Worm (Caenorhabditis elegans) whole organism, late embryonic: ENCODE results near the gene T14G11.1.

Source experiments
- C08G9.2 ChIP-seq: sonication (generic microtip); optimal IDR thresholded peaks from 2 replicates; lab custom pipeline; 2016; ENCODE audit warnings: mild to moderate bottlenecking, missing genetic modification characterization, moderate library complexity, missing compliant biosample characterization
- F13H6.1 ChIP-seq: sonication (generic microtip); optimal IDR thresholded peaks from 2 replicates; lab custom pipeline; 2016; ENCODE audit warnings: missing genetic modification characterization, missing compliant biosample characterization
- Y22D7AL.16 ChIP-seq: sonication (generic microtip); optimal IDR thresholded peaks from 2 replicates; lab custom pipeline; 2016; ENCODE audit warnings: missing genetic modification characterization, missing compliant biosample characterization
- ahr-1 ChIP-seq: sonication (generic microtip); optimal IDR thresholded peaks from 2 replicates; lab custom pipeline; 2016; ENCODE audit warnings: missing genetic modification characterization, missing compliant biosample characterization
- ceh-18 ChIP-seq: sonication (generic microtip); optimal IDR thresholded peaks from 2 replicates; lab custom pipeline; 2016; ENCODE audit warnings: missing genetic modification characterization, missing compliant biosample characterization
- ceh-19 ChIP-seq: fragments of 200-800 bp; sonication (Bioruptor generic); optimal IDR thresholded peaks from 2 replicates; lab custom pipeline; 2018; ENCODE audit warnings: mild to moderate bottlenecking, missing genetic modification characterization, missing compliant biosample characterization
- ceh-2 ChIP-seq: sonication (generic microtip); optimal IDR thresholded peaks from 2 replicates; lab custom pipeline; 2016; ENCODE audit warnings: missing genotype, missing genetic modification characterization, missing compliant biosample characterization
- ceh-45 ChIP-seq: fragments of 200-800 bp; sonication (Bioruptor generic); IDR thresholded peaks from 2 replicates; pipeline ENCODE4 v1.3.6; 2022; ENCODE audit warnings: missing genetic modification reagents, missing genetic modification characterization, missing compliant biosample characterization
- ceh-48 ChIP-seq: sonication (generic microtip); optimal IDR thresholded peaks from 2 replicates; lab custom pipeline; 2016; ENCODE audit warnings: missing genetic modification characterization, inconsistent platforms, missing compliant biosample characterization
- che-1 ChIP-seq: sonication (generic microtip); optimal IDR thresholded peaks from 2 replicates; lab custom pipeline; 2016; ENCODE audit warnings: mild to moderate bottlenecking, missing genetic modification characterization, missing compliant biosample characterization
- elt-2 ChIP-seq: sonication (generic microtip); optimal IDR thresholded peaks from 2 replicates; lab custom pipeline; 2016; ENCODE audit warnings: missing genetic modification reagents, missing genetic modification characterization, missing compliant biosample characterization
- elt-4 ChIP-seq: sonication (generic microtip); optimal IDR thresholded peaks from 2 replicates; lab custom pipeline; 2016; ENCODE audit warnings: missing genetic modification characterization, missing compliant biosample characterization
- fax-1 ChIP-seq: sonication (generic microtip); optimal IDR thresholded peaks from 2 replicates; lab custom pipeline; 2016; ENCODE audit warnings: missing genotype, missing genetic modification characterization, missing compliant biosample characterization
- fkh-10 ChIP-seq: fragments of 150-350 bp; optimal IDR thresholded peaks from 2 replicates; lab custom pipeline; 2014; ENCODE audit warnings: missing biosample characterization, missing genetic modification reagents, missing genetic modification characterization
- hlh-15 ChIP-seq: sonication (generic microtip); optimal IDR thresholded peaks from 2 replicates; lab custom pipeline; 2016; ENCODE audit warnings: missing genetic modification characterization, missing compliant biosample characterization
- hlh-30 ChIP-seq: sonication (generic microtip); optimal IDR thresholded peaks from 2 replicates; lab custom pipeline; 2017; ENCODE audit warnings: antibody characterized with exemption, missing genetic modification characterization, missing compliant biosample characterization; ENCODE audit not compliant: insufficient read depth
- hlh-6 ChIP-seq: sonication (generic microtip); optimal IDR thresholded peaks from 2 replicates; lab custom pipeline; 2016; ENCODE audit warnings: missing genotype, missing genetic modification characterization, missing compliant biosample characterization
- hlh-8 ChIP-seq: sonication (generic microtip); optimal IDR thresholded peaks from 2 replicates; lab custom pipeline; 2016; ENCODE audit warnings: missing genotype, missing genetic modification characterization, missing compliant biosample characterization
- lim-6 ChIP-seq: sonication (generic microtip); optimal IDR thresholded peaks from 2 replicates; lab custom pipeline; 2016; ENCODE audit warnings: missing genetic modification characterization, missing compliant biosample characterization
- lin-11 ChIP-seq: fragments of 200-800 bp; sonication (Bioruptor generic); optimal IDR thresholded peaks from 2 replicates; lab custom pipeline; 2018; ENCODE audit warnings: mild to moderate bottlenecking, missing genetic modification characterization, missing compliant biosample characterization
- madf-2 ChIP-seq: sonication (generic microtip); optimal IDR thresholded peaks from 2 replicates; lab custom pipeline; 2017; ENCODE audit warnings: missing genetic modification characterization, missing compliant biosample characterization
- nfya-1 ChIP-seq: sonication (generic microtip); optimal IDR thresholded peaks from 2 replicates; lab custom pipeline; 2017; ENCODE audit warnings: missing genetic modification characterization, mild to moderate bottlenecking, missing compliant biosample characterization, antibody characterized with exemption, moderate library complexity
- nhr-11 ChIP-seq: fragments of 150-350 bp; optimal IDR thresholded peaks from 2 replicates; lab custom pipeline; 2014; ENCODE audit warnings: missing biosample characterization, missing genetic modification characterization
- nhr-232 ChIP-seq: sonication (generic microtip); optimal IDR thresholded peaks from 2 replicates; lab custom pipeline; 2016; ENCODE audit warnings: missing genetic modification characterization, missing compliant biosample characterization
- pax-1 ChIP-seq: fragments of 150-350 bp; optimal IDR thresholded peaks from 2 replicates; lab custom pipeline; 2014; ENCODE audit warnings: missing biosample characterization, missing genetic modification characterization
- pqm-1 ChIP-seq: sonication (generic microtip); optimal IDR thresholded peaks from 2 replicates; lab custom pipeline; 2016; ENCODE audit warnings: missing genetic modification characterization, missing compliant biosample characterization
- rnt-1 ChIP-seq: sonication (generic microtip); optimal IDR thresholded peaks from 2 replicates; lab custom pipeline; 2016; ENCODE audit warnings: missing genetic modification characterization, missing compliant biosample characterization
- sdc-2 ChIP-seq: sonication (generic microtip); optimal IDR thresholded peaks from 2 replicates; lab custom pipeline; 2016; ENCODE audit warnings: missing genotype, missing genetic modification characterization, missing compliant biosample characterization
- tbx-2 ChIP-seq: sonication (generic microtip); optimal IDR thresholded peaks from 2 replicates; lab custom pipeline; 2016; ENCODE audit warnings: missing genetic modification characterization, missing compliant biosample characterization
- ttx-3 ChIP-seq: sonication (generic microtip); optimal IDR thresholded peaks from 2 replicates; lab custom pipeline; 2016; ENCODE audit warnings: missing genetic modification reagents, missing genetic modification characterization, missing compliant biosample characterization
- unc-3 ChIP-seq, 2 experiments: fragments of 200-800 bp in 1 of 2; sonication (Bioruptor generic) in 1 of 2; sonication (generic microtip) in 1 of 2; conservative IDR thresholded peaks in 1 of 2; optimal IDR thresholded peaks in 1 of 2; 2 replicates each; pipeline versions ENCODE4 v1.3.6 to Lab custom; 2016 to 2022; ENCODE audit warnings: missing compliant biosample characterization in 2 of 2, missing genetic modification characterization in 2 of 2, missing genetic modification reagents in 1 of 2
- unc-86 ChIP-seq: sonication (generic microtip); optimal IDR thresholded peaks from 2 replicates; lab custom pipeline; 2016; ENCODE audit warnings: missing genetic modification characterization, missing compliant biosample characterization

The T14G11.1 gene

ce11 chrX:2687174-2687573, 1.6 kb upstream of the T14G11.1 start, which contains the start of gene immt-1 (continued):
- TF ChIP-seq Y22D7AL.16 (tag; lab: Kevin White, UChicago) (no peak), elt-2 (tag; lab: Kevin White, UChicago) (peak; percentile 31), lim-6 (tag; lab: Kevin White, UChicago) (no peak), F13H6.1 (no peak), elt-4 (tag; lab: Kevin White, UChicago) (no peak), rnt-1 (peak; percentile 12), hlh-8 (tag; lab: Kevin White, UChicago) (no peak), ceh-48 (tag; lab: Kevin White, UChicago) (peak; percentile 1), ceh-2 (tag; lab: Kevin White, UChicago) (peak; percentile 35), ceh-45 (GFP tag; lab: Robert Waterston, UW) (no peak), che-1 (tag; lab: Kevin White, UChicago) (no peak), hlh-30 (tag; lab: Kevin White, UChicago) (peak; percentile 11), fax-1 (tag; lab: Kevin White, UChicago) (no peak), ceh-18 (peak; percentile 46), ahr-1 (tag; lab: Kevin White, UChicago) (no peak), nhr-232 (no peak), madf-2 (tag; lab: Kevin White, UChicago) (peak; percentile 16), hlh-15 (tag; lab: Kevin White, UChicago) (no peak), lin-11 (tag; lab: Kevin White, UChicago) (no peak), nfya-1 (tag; lab: Kevin White, UChicago) (peak; percentile 61)
- TF ChIP-seq, all 69 proteins: peak for 24

- TF ChIP-seq ttx-3: no peak
- TF ChIP-seq elt-2 (tag; lab: Kevin White, UChicago): peak; percentile 24
Measured at ce11 chrX:2693026-2693425, 4.2 kb downstream of the T14G11.1 start.

ce11 chrX:2694725-2695124, 5.9 kb downstream of the T14G11.1 start, which contains the start of gene T02C5.1:
Gene T02C5.1 (plus strand): TSS chrX:2694923.
- TF ChIP-seq elt-2 (tag; lab: Kevin White, UChicago): peak; percentile 18
- no peak for TF ChIP-seq pax-1 (tag; lab: Kevin White, UChicago)
- TF ChIP-seq lin-11 (tag; lab: Kevin White, UChicago): no peak
- no peak for TF ChIP-seq sdc-2 (tag; lab: Kevin White, UChicago)

ce11 chrX:2695292-2695691, 6.5 kb downstream of the T14G11.1 start:
- no peak for TF ChIP-seq tbx-2 (tag; lab: Kevin White, UChicago)

ce11 chrX:2696563-2696962, 7.8 kb downstream of the T14G11.1 start:
- TF ChIP-seq ceh-19: no peak
- TF ChIP-seq fkh-10 (GFP tag; lab: Kevin White, UChicago): no peak
- no peak for TF ChIP-seq rnt-1
- TF ChIP-seq nhr-11: no peak

ce11 chrX:2697645-2698044, 8.9 kb downstream of the T14G11.1 start:
- no peak for TF ChIP-seq ceh-18
- peak; percentile 8 for TF ChIP-seq hlh-30 (tag; lab: Kevin White, UChicago)

ce11 chrX:2698197-2698800, 9.5 kb downstream of the T14G11.1 start:
- TF ChIP-seq lin-11 (tag; lab: Kevin White, UChicago): no peak
- no peak for TF ChIP-seq nhr-232
- no peak for TF ChIP-seq unc-86 (tag; lab: Kevin White, UChicago)
- no peak for TF ChIP-seq F13H6.1
- TF ChIP-seq pqm-1 (tag; lab: Kevin White, UChicago): no peak
- TF ChIP-seq ceh-48 (tag; lab: Kevin White, UChicago): no peak
- TF ChIP-seq C08G9.2 (tag; lab: Kevin White, UChicago): no peak
- TF ChIP-seq hlh-6: no peak
- TF ChIP-seq unc-3 (GFP tag; conservative IDR thresholded peaks at IDR 0.05; lab: Robert Waterston, UW): no peak
- no peak for TF ChIP-seq unc-3 (tag; optimal IDR thresholded peaks at IDR 0.05; lab: Kevin White, UChicago)
- no peak for TF ChIP-seq hlh-30 (tag; lab: Kevin White, UChicago)
